Worm (Caenorhabditis elegans) whole organism, L1 larva: ENCODE results near the gene Y66A7A.4.
A peak's percentile ranks its signal among the peaks of the same experiment; 100 is the strongest.

Source experiments
- C04F5.9 ChIP-seq: sonication (generic microtip); optimal IDR thresholded peaks from 2 replicates; lab custom pipeline; 2016; ENCODE audit warnings: missing genetic modification characterization, missing compliant biosample characterization
- Y116A8C.19 ChIP-seq: sonication (generic microtip); optimal IDR thresholded peaks from 2 replicates; lab custom pipeline; 2016; ENCODE audit warnings: missing compliant biosample characterization, missing genetic modification characterization, borderline replicate concordance
- aha-1 ChIP-seq: fragments of 150-350 bp; optimal IDR thresholded peaks from 2 replicates; lab custom pipeline; 2014; ENCODE audit warnings: missing biosample characterization, missing genetic modification characterization
- alr-1 ChIP-seq: fragments of 200-800 bp; sonication (Bioruptor generic); optimal IDR thresholded peaks from 2 replicates; lab custom pipeline; 2018; ENCODE audit warnings: borderline replicate concordance, mild to moderate bottlenecking, missing genetic modification characterization, missing compliant biosample characterization
- ceh-63 ChIP-seq: fragments of 200-800 bp; sonication (Bioruptor generic); optimal IDR thresholded peaks from 2 replicates; lab custom pipeline; 2018; ENCODE audit warnings: mild to moderate bottlenecking, missing genetic modification characterization, missing compliant biosample characterization
- ceh-82 ChIP-seq, 3 experiments: fragments of 150-350 bp in 1 of 3; sonication (generic microtip) in 2 of 3; optimal IDR thresholded peaks; 2 replicates each; lab custom pipeline; 2014 to 2017; ENCODE audit warnings: missing biosample characterization in 3 of 3, missing genetic modification characterization in 3 of 3
- ceh-88 ChIP-seq: fragments of 200-800 bp; sonication (Bioruptor generic); IDR thresholded peaks from 2 replicates; pipeline ENCODE4 v1.3.6; 2022; ENCODE audit warnings: missing genetic modification characterization, missing compliant biosample characterization
- dsc-1 ChIP-seq: sonication (generic microtip); optimal IDR thresholded peaks from 2 replicates; lab custom pipeline; 2016; ENCODE audit warnings: mild to moderate bottlenecking, missing genetic modification characterization, missing compliant biosample characterization
- efl-1 ChIP-seq, 4 experiments: fragments of 150-350 bp; optimal IDR thresholded peaks in 3 of 4; peaks in 1 of 4; 1 replicate in 1 of 4; 2 replicates in 3 of 4; lab custom pipeline; 2014; ENCODE audit warnings: missing biosample characterization in 2 of 4, missing genetic modification characterization in 2 of 4, missing genetic modification reagents in 2 of 4
- egl-13 ChIP-seq: sonication (generic microtip); optimal IDR thresholded peaks from 2 replicates; lab custom pipeline; 2016; ENCODE audit warnings: missing genotype, missing genetic modification reagents, missing genetic modification characterization, missing compliant biosample characterization
- egl-27 ChIP-seq, 2 experiments: fragments of 150-350 bp in 1 of 2; sonication (generic microtip); optimal IDR thresholded peaks; 3 replicates each; lab custom pipeline; 2017 to 2018; ENCODE audit warnings: missing biosample characterization in 2 of 2, missing genetic modification characterization in 2 of 2, missing genetic modification reagents in 2 of 2
- elt-3 ChIP-seq, 6 experiments: fragments of 150-350 bp in 1 of 6; sonication (generic microtip); optimal IDR thresholded peaks; 2 replicates each; lab custom pipeline; 2017 to 2018; ENCODE audit warnings: missing biosample characterization in 6 of 6, missing genetic modification characterization in 6 of 6, inconsistent platforms in 1 of 6
- fkh-10 ChIP-seq: sonication (generic microtip); optimal IDR thresholded peaks from 2 replicates; lab custom pipeline; 2017; ENCODE audit warnings: missing biosample characterization, missing genetic modification reagents, missing genetic modification characterization
- fkh-8 ChIP-seq: sonication (generic microtip); optimal IDR thresholded peaks from 2 replicates; lab custom pipeline; 2016; ENCODE audit warnings: mild to moderate bottlenecking, missing genetic modification characterization, missing compliant biosample characterization
- fos-1 ChIP-seq: fragments of 150-350 bp; optimal IDR thresholded peaks from 2 replicates; lab custom pipeline; 2014; ENCODE audit warnings: missing biosample characterization, missing genetic modification characterization
- hlh-17 ChIP-seq: fragments of 200-800 bp; sonication (Bioruptor generic); optimal IDR thresholded peaks from 2 replicates; lab custom pipeline; 2018; ENCODE audit warnings: missing genetic modification characterization, mild to moderate bottlenecking, missing compliant biosample characterization, moderate library complexity, borderline replicate concordance
- hpl-2 ChIP-seq: fragments of 150-350 bp; optimal IDR thresholded peaks from 2 replicates; lab custom pipeline; 2014; ENCODE audit warnings: missing biosample characterization, missing genetic modification reagents, missing genetic modification characterization
- jun-1 ChIP-seq: fragments of 150-350 bp; optimal IDR thresholded peaks from 2 replicates; lab custom pipeline; 2014; ENCODE audit warnings: missing biosample characterization, missing genetic modification reagents, missing genetic modification characterization
- lin-14 ChIP-seq: fragments of 200-800 bp; sonication (Bioruptor generic); optimal IDR thresholded peaks from 2 replicates; lab custom pipeline; 2018; ENCODE audit warnings: mild to moderate bottlenecking, missing genetic modification characterization, moderate library complexity, missing compliant biosample characterization
- lin-39 ChIP-seq: fragments of 150-350 bp; optimal IDR thresholded peaks from 2 replicates; lab custom pipeline; 2014; ENCODE audit warnings: missing biosample characterization, missing genetic modification reagents, missing genetic modification characterization
- lsy-2 ChIP-seq, 2 experiments: fragments of 150-350 bp; optimal IDR thresholded peaks; 2 replicates each; lab custom pipeline; 2014; ENCODE audit warnings: missing biosample characterization in 2 of 2, missing genetic modification characterization in 2 of 2
- mab-9 ChIP-seq: fragments of 200-800 bp; sonication (Bioruptor generic); IDR thresholded peaks from 2 replicates; pipeline ENCODE4 v1.3.6; 2022; ENCODE audit warnings: missing genetic modification reagents, missing genetic modification characterization, missing compliant biosample characterization
- mef-2 ChIP-seq: fragments of 150-350 bp; optimal IDR thresholded peaks from 2 replicates; lab custom pipeline; 2014; ENCODE audit warnings: missing biosample characterization, missing genetic modification characterization
- mep-1 ChIP-seq: fragments of 150-350 bp; optimal IDR thresholded peaks from 2 replicates; lab custom pipeline; 2014; ENCODE audit warnings: missing biosample characterization, missing genetic modification characterization
- nhr-11 ChIP-seq: fragments of 150-350 bp; optimal IDR thresholded peaks from 2 replicates; lab custom pipeline; 2014; ENCODE audit warnings: missing biosample characterization, missing genetic modification characterization
- nhr-28 ChIP-seq: fragments of 150-350 bp; optimal IDR thresholded peaks from 2 replicates; lab custom pipeline; 2014; ENCODE audit warnings: missing biosample characterization, missing genetic modification characterization
- nhr-47 ChIP-seq: sonication (generic microtip); optimal IDR thresholded peaks from 2 replicates; lab custom pipeline; 2016; ENCODE audit warnings: mild to moderate bottlenecking, missing genetic modification characterization, moderate library complexity, missing compliant biosample characterization
- nhr-71 ChIP-seq: sonication (generic microtip); optimal IDR thresholded peaks from 2 replicates; lab custom pipeline; 2016; ENCODE audit warnings: mild to moderate bottlenecking, missing genetic modification characterization, moderate library complexity, missing compliant biosample characterization
- nhr-76 ChIP-seq: sonication (generic microtip); optimal IDR thresholded peaks from 2 replicates; lab custom pipeline; 2017; ENCODE audit warnings: missing biosample characterization, missing genetic modification characterization
- nhr-77 ChIP-seq: fragments of 150-350 bp; optimal IDR thresholded peaks from 2 replicates; lab custom pipeline; 2014; ENCODE audit warnings: missing biosample characterization, missing genetic modification characterization
- pqm-1 ChIP-seq: sonication (generic microtip); optimal IDR thresholded peaks from 3 replicates; lab custom pipeline; 2017; ENCODE audit warnings: missing biosample characterization, missing genetic modification characterization
- skn-1 ChIP-seq: fragments of 150-350 bp; optimal IDR thresholded peaks from 2 replicates; lab custom pipeline; 2014; ENCODE audit warnings: missing biosample characterization, missing genetic modification characterization
- snu-23 ChIP-seq: sonication (generic microtip); optimal IDR thresholded peaks from 2 replicates; lab custom pipeline; 2016; ENCODE audit warnings: missing genetic modification characterization, missing compliant biosample characterization
- swsn-7 ChIP-seq: sonication (generic microtip); optimal IDR thresholded peaks from 2 replicates; lab custom pipeline; 2016; ENCODE audit warnings: missing genetic modification characterization, missing compliant biosample characterization
- tbx-2 ChIP-seq: sonication (generic microtip); optimal IDR thresholded peaks from 2 replicates; lab custom pipeline; 2016; ENCODE audit warnings: missing genetic modification characterization, missing compliant biosample characterization
- unc-30 ChIP-seq: sonication (generic microtip); optimal IDR thresholded peaks from 2 replicates; lab custom pipeline; 2017; ENCODE audit warnings: missing biosample characterization, missing genetic modification characterization
- unc-62 ChIP-seq: fragments of 150-350 bp; optimal IDR thresholded peaks from 2 replicates; lab custom pipeline; 2014; ENCODE audit warnings: missing biosample characterization, missing genetic modification reagents, missing genetic modification characterization
- vab-15 ChIP-seq: sonication (generic microtip); optimal IDR thresholded peaks from 2 replicates; lab custom pipeline; 2017; ENCODE audit warnings: missing genotype, mild to moderate bottlenecking, missing genetic modification characterization, missing compliant biosample characterization
- zag-1 ChIP-seq: fragments of 150-350 bp; optimal IDR thresholded peaks from 2 replicates; lab custom pipeline; 2014; ENCODE audit warnings: missing biosample characterization, missing genetic modification characterization
- ztf-11 ChIP-seq, 2 experiments: sonication (generic microtip); optimal IDR thresholded peaks; 2 replicates each; lab custom pipeline; 2016 to 2017; ENCODE audit warnings: missing genetic modification characterization in 2 of 2, missing biosample characterization in 1 of 2, missing compliant biosample characterization in 1 of 2

The Y66A7A.4 gene

DNA sequence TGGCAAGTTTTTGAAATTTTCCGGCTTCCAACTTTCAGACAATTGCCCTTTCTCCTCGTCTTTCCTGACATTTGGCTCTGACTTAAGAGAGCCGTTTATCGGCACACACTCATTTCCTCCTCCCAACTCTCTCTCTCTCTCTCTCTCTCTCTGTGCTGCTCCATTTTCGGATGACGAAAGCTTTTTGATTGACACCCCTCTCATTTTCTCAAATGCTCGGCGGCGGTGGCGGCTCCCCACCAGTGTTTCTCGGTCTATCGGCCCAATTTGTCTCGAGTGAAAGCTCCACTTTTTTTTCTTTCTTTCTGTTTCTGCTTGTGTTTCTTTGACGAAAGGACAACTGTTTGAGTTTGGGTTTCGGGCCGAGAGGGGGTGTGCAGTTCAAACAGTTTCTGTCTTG, 47.4 kb downstream of the Y66A7A.4 start:
- no peak for TF ChIP-seq ceh-63 (GFP tag; lab: Kevin White, UChicago)
- TF ChIP-seq alr-1 = no peak
- TF ChIP-seq nhr-11 (tag; lab: Kevin White, UChicago) = no peak
- no peak for TF ChIP-seq pqm-1 (tag; lab: Kevin White, UChicago)
- TF ChIP-seq ceh-88 (GFP tag; lab: Robert Waterston, UW) = no peak
- no peak for TF ChIP-seq nhr-76 (tag; lab: Kevin White, UChicago)
- peak; percentile 21 for TF ChIP-seq nhr-47 (tag; lab: Kevin White, UChicago)
- no peak for TF ChIP-seq ceh-82 (tag; optimal IDR thresholded peaks at IDR 0.05; lab: Kevin White, UChicago)
- TF ChIP-seq mef-2 = no peak
- TF ChIP-seq lin-14 (GFP tag; lab: Kevin White, UChicago) = peak; percentile 58
- TF ChIP-seq Y116A8C.19 = no peak
- TF ChIP-seq fkh-8 (tag; lab: Kevin White, UChicago) = peak; percentile 22
- no peak for TF ChIP-seq mab-9 (GFP tag; lab: Robert Waterston, UW)
- no peak for TF ChIP-seq hpl-2 (GFP tag; lab: Kevin White, UChicago)

DNA sequence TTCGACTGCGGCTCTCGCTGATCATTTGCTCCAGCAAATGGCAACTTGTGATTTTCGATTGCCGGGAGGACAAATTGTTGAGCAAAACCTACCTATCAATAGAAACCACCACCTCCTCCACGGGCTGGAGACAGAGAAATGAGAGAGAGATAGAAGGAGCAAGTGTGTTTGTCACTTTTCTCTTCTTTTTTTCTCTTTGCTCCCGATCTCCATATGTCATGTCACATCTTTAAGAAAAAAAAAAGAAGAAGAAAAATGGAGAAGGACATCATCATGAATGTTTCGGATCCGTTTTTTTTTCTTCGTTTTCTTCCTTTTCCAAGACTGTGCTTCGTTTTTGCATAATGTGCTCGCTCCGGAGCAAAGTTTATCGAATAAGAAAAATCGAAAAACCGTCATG, 48.3 kb downstream of the Y66A7A.4 start:
- TF ChIP-seq fos-1 = no peak
- no peak for TF ChIP-seq mab-9 (GFP tag; lab: Robert Waterston, UW)
- TF ChIP-seq vab-15 (tag; lab: Kevin White, UChicago) = no peak
- TF ChIP-seq mep-1 (tag; lab: Kevin White, UChicago) = peak; percentile 22
- TF ChIP-seq hlh-17 (GFP tag; lab: Kevin White, UChicago) = no peak
- TF ChIP-seq nhr-28 (tag; lab: Kevin White, UChicago) = no peak
- peak; percentile 17 for TF ChIP-seq dsc-1 (tag; lab: Kevin White, UChicago)
- no peak for TF ChIP-seq ztf-11 (tag; optimal IDR thresholded peaks at IDR 0.05; lab: Kevin White, UChicago)
- peak in 1 of 2 experiments; percentile 2 for TF ChIP-seq efl-1 (optimal IDR thresholded peaks at IDR 0.05; lab: Kevin White, UChicago)
- TF ChIP-seq efl-1 (GFP tag; optimal IDR thresholded peaks at IDR 0.05 in 1 of 2; lab: Kevin White, UChicago) = no peak
- peak; percentile 72 for TF ChIP-seq lin-14 (GFP tag; lab: Kevin White, UChicago)
- no peak for TF ChIP-seq aha-1 (tag; lab: Kevin White, UChicago)
- peak; percentile 20 for TF ChIP-seq fkh-10
- no peak for TF ChIP-seq zag-1
- peak in 1 of 2 experiments; percentile 34 for TF ChIP-seq lsy-2 (tag; optimal IDR thresholded peaks at IDR 0.05; lab: Kevin White, UChicago)
- peak; percentile 29 for TF ChIP-seq nhr-77 (tag; lab: Kevin White, UChicago)
- TF ChIP-seq snu-23 (GFP tag; lab: Kevin White, UChicago) = peak; percentile 26

DNA sequence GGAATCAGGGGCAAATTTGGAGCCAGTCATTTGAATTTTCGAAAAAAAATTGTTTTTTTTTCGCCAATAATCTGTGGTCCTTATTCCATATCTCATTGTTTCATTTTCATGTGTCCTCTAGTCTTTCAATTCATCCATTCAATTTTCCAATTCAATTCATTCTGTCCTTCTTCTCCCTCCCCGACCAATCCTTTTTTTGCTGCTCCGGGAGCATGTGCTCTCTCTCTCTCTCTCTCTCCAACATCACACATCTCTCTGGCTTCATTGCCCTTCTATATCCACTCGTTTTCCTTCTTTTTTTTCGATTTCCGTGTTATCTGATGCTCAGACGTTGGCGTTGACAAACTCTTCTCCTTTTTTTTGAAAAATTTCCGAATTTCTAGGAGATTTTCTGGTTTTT, 51.0 kb downstream of the Y66A7A.4 start:
- TF ChIP-seq nhr-71 (tag; lab: Kevin White, UChicago) (peak; percentile 42), skn-1 (tag; lab: Kevin White, UChicago) (no peak), lsy-2 (tag; optimal IDR thresholded peaks at IDR 0.05; lab: Kevin White, UChicago) (peak in 1 of 2 experiments; percentile 9), pqm-1 (tag; lab: Kevin White, UChicago) (no peak), egl-13 (tag; lab: Kevin White, UChicago) (peak; percentile 3), mab-9 (GFP tag; lab: Robert Waterston, UW) (no peak), nhr-28 (tag; lab: Kevin White, UChicago) (no peak), elt-3 (tag; optimal IDR thresholded peaks at IDR 0.05; lab: Kevin White, UChicago) (no peak), nhr-47 (tag; lab: Kevin White, UChicago) (peak; percentile 30), tbx-2 (peak; percentile 34), jun-1 (no peak), unc-30 (tag; lab: Kevin White, UChicago) (no peak), C04F5.9 (tag; lab: Kevin White, UChicago) (no peak), egl-27 (tag; optimal IDR thresholded peaks at IDR 0.05; lab: Kevin White, UChicago) (no peak), lin-14 (GFP tag; lab: Kevin White, UChicago) (peak; percentile 79), lin-39 (tag; lab: Kevin White, UChicago) (no peak), fkh-10 (peak; percentile 51), snu-23 (GFP tag; lab: Kevin White, UChicago) (peak; percentile 29), ceh-82 (tag; optimal IDR thresholded peaks at IDR 0.05; lab: Kevin White, UChicago) (peak in 1 of 3 experiments; percentile 32), unc-62 (GFP tag; lab: Kevin White, UChicago) (no peak), swsn-7 (tag; lab: Kevin White, UChicago) (peak; percentile 22), fkh-8 (tag; lab: Kevin White, UChicago) (peak; percentile 37), nhr-77 (tag; lab: Kevin White, UChicago) (no peak)
